Fruit fly (Drosophila melanogaster) whole organism, pupa: ENCODE measurements around the gene slmo.

Experiments used
- CG10348 ChIP-seq: fragments of 200-800 bp; sonication (Bioruptor generic); IDR thresholded peaks from 2 replicates; pipeline ENCODE4 v1.3.6; 2022; ENCODE audit warnings: missing biosample characterization, missing genetic modification characterization
- CG12605 ChIP-seq: fragments of 200-800 bp; sonication (Bioruptor generic); IDR thresholded peaks from 2 replicates; pipeline ENCODE4 v1.3.6; 2022; ENCODE audit warnings: missing biosample characterization, missing genetic modification characterization
- CG13204 ChIP-seq: fragments of 200-800 bp; sonication (Bioruptor generic); optimal IDR thresholded peaks from 2 replicates; lab custom pipeline; 2018; ENCODE audit warnings: missing biosample characterization, mild to moderate bottlenecking, missing genetic modification characterization, moderate library complexity
- CG14655 ChIP-seq: fragments of 200-800 bp; sonication (Bioruptor generic); optimal IDR thresholded peaks from 3 replicates; lab custom pipeline; 2017; ENCODE audit warnings: mild to moderate bottlenecking, missing biosample characterization, missing genetic modification reagents, missing genetic modification characterization
- CG15710 ChIP-seq: fragments of 200-800 bp; sonication (Bioruptor generic); optimal IDR thresholded peaks from 2 replicates; lab custom pipeline; 2018; ENCODE audit warnings: missing biosample characterization, mild to moderate bottlenecking, missing genetic modification characterization, moderate library complexity
- CG17806 ChIP-seq: fragments of 200-800 bp; sonication (Bioruptor generic); optimal IDR thresholded peaks from 2 replicates; lab custom pipeline; 2018; ENCODE audit warnings: missing biosample characterization, mild to moderate bottlenecking, missing genetic modification characterization, moderate library complexity
- CG32121 ChIP-seq: fragments of 200-800 bp; sonication (Bioruptor generic); IDR thresholded peaks from 2 replicates; pipeline ENCODE4 v1.3.6; 2022; ENCODE audit warnings: missing biosample characterization, missing genetic modification characterization
- CG34367 ChIP-seq: fragments of 200-800 bp; sonication (Bioruptor generic); optimal IDR thresholded peaks from 2 replicates; lab custom pipeline; 2018; ENCODE audit warnings: missing biosample characterization, mild to moderate bottlenecking, missing genetic modification characterization
- CG4496 ChIP-seq: fragments of 200-800 bp; sonication (Bioruptor generic); IDR thresholded peaks from 3 replicates; pipeline ENCODE4 v1.3.6; 2022; ENCODE audit warnings: missing biosample characterization, missing genetic modification characterization
- CG8159 ChIP-seq: fragments of 200-800 bp; sonication (Bioruptor generic); optimal IDR thresholded peaks from 3 replicates; lab custom pipeline; 2018; ENCODE audit warnings: missing biosample characterization, mild to moderate bottlenecking, missing genetic modification characterization, moderate library complexity
- CG8301 ChIP-seq: fragments of 200-800 bp; sonication (Bioruptor generic); optimal IDR thresholded peaks from 2 replicates; lab custom pipeline; 2018; ENCODE audit warnings: missing biosample characterization, mild to moderate bottlenecking, missing genetic modification characterization
- CG9948 ChIP-seq: fragments of 200-800 bp; sonication (Bioruptor generic); optimal IDR thresholded peaks from 2 replicates; lab custom pipeline; 2018; ENCODE audit warnings: missing biosample characterization, mild to moderate bottlenecking, missing genetic modification characterization, moderate library complexity
- D1 ChIP-seq: fragments of 200-800 bp; sonication (Bioruptor generic); optimal IDR thresholded peaks from 2 replicates; lab custom pipeline; 2018; ENCODE audit warnings: missing biosample characterization, mild to moderate bottlenecking, missing genetic modification characterization, moderate library complexity
- EcR ChIP-seq: fragments of 200-800 bp; sonication (Bioruptor generic); optimal IDR thresholded peaks from 3 replicates; lab custom pipeline; 2019; ENCODE audit warnings: missing biosample characterization, missing genetic modification characterization, mild to moderate bottlenecking, moderate library complexity, missing genetic modification reagents
- Ets98B ChIP-seq: fragments of 200-800 bp; sonication (Bioruptor generic); IDR thresholded peaks from 2 replicates; pipeline ENCODE4 v1.3.6; 2022; ENCODE audit warnings: missing biosample characterization, missing genetic modification characterization
- Pif1A ChIP-seq: fragments of 200-800 bp; sonication (Bioruptor generic); optimal IDR thresholded peaks from 3 replicates; lab custom pipeline; 2016; ENCODE audit warnings: missing biosample characterization, missing genetic modification characterization
- Pif1B ChIP-seq: fragments of 200-800 bp; sonication (Bioruptor generic); optimal IDR thresholded peaks from 3 replicates; lab custom pipeline; 2016; ENCODE audit warnings: missing biosample characterization, missing genetic modification characterization
- Snoo ChIP-seq: fragments of 200-800 bp; sonication (Bioruptor generic); optimal IDR thresholded peaks from 3 replicates; lab custom pipeline; 2017; ENCODE audit warnings: missing biosample characterization, mild to moderate bottlenecking, missing genetic modification characterization, inconsistent platforms
- fd96Ca ChIP-seq: fragments of 200-800 bp; sonication (Bioruptor generic); IDR thresholded peaks from 3 replicates; pipeline ENCODE4 v1.3.6; 2022; ENCODE audit warnings: missing biosample characterization, missing genetic modification characterization
- gl ChIP-seq: fragments of 200-800 bp; sonication (Bioruptor generic); optimal IDR thresholded peaks from 2 replicates; lab custom pipeline; 2018; ENCODE audit warnings: missing biosample characterization, mild to moderate bottlenecking, missing genetic modification characterization
- rn ChIP-seq: fragments of 200-800 bp; sonication (Bioruptor generic); IDR thresholded peaks from 2 replicates; pipeline ENCODE4 v1.3.6; 2022; ENCODE audit warnings: missing biosample characterization, missing genetic modification characterization

Gene slmo

dm6 chr2L:6020535-6020934, 28.0 kb downstream of the slmo start, which contains the start of gene CG13996:
Gene CG13996 (plus strand): TSS chr2L:6020835.
- TF ChIP-seq Pif1B (GFP tag; lab: Kevin White, UChicago) (no peak), Ets98B (GFP tag; lab: Robert Waterston, UW) (no peak), CG34367 (tag; lab: Kevin White, UChicago) (no peak), CG13204 (GFP tag; lab: Kevin White, UChicago) (no peak), EcR (GFP tag; lab: Kevin White, UChicago) (no peak), Pif1A (GFP tag; lab: Kevin White, UChicago) (no peak), Snoo (no peak), CG9948 (tag; lab: Kevin White, UChicago) (no peak), CG15710 (tag; lab: Kevin White, UChicago) (no peak), fd96Ca (no peak), rn (GFP tag; lab: Robert Waterston, UW) (no peak), CG12605 (no peak), CG10348 (GFP tag; lab: Robert Waterston, UW) (no peak), CG17806 (tag; lab: Kevin White, UChicago) (no peak), CG8159 (no peak), CG14655 (GFP tag; lab: Kevin White, UChicago) (no peak), gl (tag; lab: Kevin White, UChicago) (no peak), CG8301 (no peak)

- TF ChIP-seq CG10348 (GFP tag; lab: Robert Waterston, UW) (no peak), rn (GFP tag; lab: Robert Waterston, UW) (0 out of 2 replicates have a peak, but pooled peaks have one; percentile 17), CG4496 (GFP tag; lab: Robert Waterston, UW) (no peak; the same call in 2 of the 3 replicates), CG8301 (peak; percentile 79), Snoo (no peak), D1 (tag; lab: Kevin White, UChicago) (no peak), CG14655 (GFP tag; lab: Kevin White, UChicago) (peak; percentile 79), CG12605 (no peak), Ets98B (GFP tag; lab: Robert Waterston, UW) (peak; percentile 21; the same call in 1 of the 2 replicates), CG17806 (tag; lab: Kevin White, UChicago) (no peak), CG13204 (GFP tag; lab: Kevin White, UChicago) (peak; percentile 10), gl (tag; lab: Kevin White, UChicago) (peak; percentile 42), Pif1B (GFP tag; lab: Kevin White, UChicago) (peak; percentile 75), CG9948 (tag; lab: Kevin White, UChicago) (peak; percentile 62), CG32121 (GFP tag; lab: Robert Waterston, UW) (no peak), EcR (GFP tag; lab: Kevin White, UChicago) (no peak), fd96Ca (0 out of 3 replicates have a peak, but pooled peaks have one; percentile 17), Pif1A (GFP tag; lab: Kevin White, UChicago) (peak; percentile 55), CG8159 (peak; percentile 73), CG15710 (tag; lab: Kevin White, UChicago) (peak; percentile 75), CG34367 (tag; lab: Kevin White, UChicago) (no peak)
These were observed 29.0 kb downstream of the slmo start, which contains the start of gene H2.0 for dm6 chr2L:6019352-6020131. Gene H2.0 (minus strand): TSS chr2L:6019402.

dm6 chr2L:6013071-6013417, 35.5 kb downstream of the slmo start:
- TF ChIP-seq EcR (GFP tag; lab: Kevin White, UChicago) (no peak), fd96Ca (no peak), CG13204 (GFP tag; lab: Kevin White, UChicago) (no peak), Snoo (no peak), CG8301 (no peak)
- TF ChIP-seq, all 21 proteins: peak for 0

dm6 chr2L:6012303-6013070, 36.0 kb downstream of the slmo start, which contains the start of gene CG9098:
Gene CG9098 (minus strand): TSS chr2L:6012338.
- TF ChIP-seq CG8159 (no peak), fd96Ca (no peak), EcR (GFP tag; lab: Kevin White, UChicago) (no peak), CG12605 (no peak), CG15710 (tag; lab: Kevin White, UChicago) (no peak), CG13204 (GFP tag; lab: Kevin White, UChicago) (no peak), D1 (tag; lab: Kevin White, UChicago) (no peak), CG4496 (GFP tag; lab: Robert Waterston, UW) (no peak), CG14655 (GFP tag; lab: Kevin White, UChicago) (no peak), CG10348 (GFP tag; lab: Robert Waterston, UW) (no peak), Snoo (no peak), CG9948 (tag; lab: Kevin White, UChicago) (no peak), rn (GFP tag; lab: Robert Waterston, UW) (no peak), Pif1B (GFP tag; lab: Kevin White, UChicago) (no peak), CG8301 (no peak), CG32121 (GFP tag; lab: Robert Waterston, UW) (no peak), CG17806 (tag; lab: Kevin White, UChicago) (no peak), CG34367 (tag; lab: Kevin White, UChicago) (no peak), Pif1A (GFP tag; lab: Kevin White, UChicago) (no peak)
